Worm (Caenorhabditis elegans) whole organism, L2 larva: ENCODE data around the gene F35E8.1.

Experiments used
- lin-13 ChIP-seq: fragments of 150-350 bp; optimal IDR thresholded peaks from 2 replicates; lab custom pipeline; 2014; ENCODE audit warnings: missing biosample characterization, missing genetic modification reagents, missing genetic modification characterization
- lin-39 ChIP-seq: fragments of 150-350 bp; optimal IDR thresholded peaks from 2 replicates; lab custom pipeline; 2014; ENCODE audit warnings: missing biosample characterization, missing genetic modification reagents, missing genetic modification characterization
- lsy-2 ChIP-seq, 2 experiments: fragments of 150-350 bp in 1 of 2; sonication (generic microtip) in 1 of 2; optimal IDR thresholded peaks; 2 replicates each; lab custom pipeline; 2014 to 2017; ENCODE audit warnings: missing biosample characterization in 2 of 2, missing genetic modification characterization in 2 of 2
- nhr-11 ChIP-seq: fragments of 150-350 bp; optimal IDR thresholded peaks from 2 replicates; lab custom pipeline; 2014; ENCODE audit warnings: missing biosample characterization, missing genetic modification characterization
- nhr-12 ChIP-seq: fragments of 150-350 bp; optimal IDR thresholded peaks from 2 replicates; lab custom pipeline; 2014; ENCODE audit warnings: missing biosample characterization, missing genetic modification characterization
- nhr-21 ChIP-seq: fragments of 150-350 bp; optimal IDR thresholded peaks from 2 replicates; lab custom pipeline; 2014; ENCODE audit warnings: missing biosample characterization, missing genetic modification characterization
- unc-62 ChIP-seq: fragments of 150-350 bp; optimal IDR thresholded peaks from 2 replicates; lab custom pipeline; 2014; ENCODE audit warnings: missing biosample characterization, missing genetic modification reagents, missing genetic modification characterization
- zag-1 ChIP-seq: fragments of 150-350 bp; optimal IDR thresholded peaks from 2 replicates; lab custom pipeline; 2014; ENCODE audit warnings: missing biosample characterization, missing genetic modification characterization
- ztf-11 ChIP-seq: sonication (generic microtip); optimal IDR thresholded peaks from 2 replicates; lab custom pipeline; 2017; ENCODE audit warnings: missing biosample characterization, missing genetic modification characterization

DNA sequence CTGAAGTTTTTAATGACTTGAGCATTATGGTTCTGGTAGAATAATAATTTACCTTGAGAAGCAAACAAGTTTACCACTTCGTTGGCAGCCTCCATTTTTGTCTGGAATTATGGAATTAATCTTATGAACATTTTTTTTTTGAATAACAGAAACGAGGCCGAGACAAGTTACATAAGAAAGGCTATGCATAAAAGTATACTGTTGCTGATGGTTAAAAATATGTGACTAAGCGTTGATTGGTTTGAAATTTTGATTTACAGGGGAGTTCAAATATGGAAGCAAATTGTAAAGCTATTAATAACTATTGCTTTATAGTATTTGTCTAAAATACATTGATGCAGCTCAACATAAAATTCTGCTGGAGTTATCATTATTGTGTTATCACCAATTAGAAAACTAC lies 16.7 kb downstream of the F35E8.1 start, which contains the start of gene cgt-1:
- TF ChIP-seq nhr-12 (tag; lab: Kevin White, UChicago) (no peak), lin-39 (tag; lab: Kevin White, UChicago) (no peak), ztf-11 (no peak), nhr-11 (tag; lab: Kevin White, UChicago) (no peak), zag-1 (tag; lab: Kevin White, UChicago) (no peak), lin-13 (GFP tag; lab: Kevin White, UChicago) (no peak), nhr-21 (no peak), unc-62 (GFP tag; lab: Kevin White, UChicago) (no peak), lsy-2 (tag; optimal IDR thresholded peaks at IDR 0.05; lab: Kevin White, UChicago) (no peak)
